Worm (Caenorhabditis elegans) whole organism, young adult: ENCODE data around the gene mmcm-1.

ENCODE experiments used
- B0261.1 ChIP-seq: sonication (generic microtip); optimal IDR thresholded peaks from 2 replicates; lab custom pipeline; 2016; ENCODE audit warnings: mild to moderate bottlenecking, missing genetic modification characterization, moderate library complexity, missing compliant biosample characterization
- die-1 ChIP-seq: sonication (generic microtip); optimal IDR thresholded peaks from 2 replicates; lab custom pipeline; 2016; ENCODE audit warnings: missing genotype, mild to moderate bottlenecking, missing genetic modification characterization, missing compliant biosample characterization
- mel-28 ChIP-seq: sonication (generic microtip); optimal IDR thresholded peaks from 2 replicates; lab custom pipeline; 2016; ENCODE audit warnings: borderline replicate concordance, mild to moderate bottlenecking, missing genetic modification characterization, missing compliant biosample characterization

DNA sequence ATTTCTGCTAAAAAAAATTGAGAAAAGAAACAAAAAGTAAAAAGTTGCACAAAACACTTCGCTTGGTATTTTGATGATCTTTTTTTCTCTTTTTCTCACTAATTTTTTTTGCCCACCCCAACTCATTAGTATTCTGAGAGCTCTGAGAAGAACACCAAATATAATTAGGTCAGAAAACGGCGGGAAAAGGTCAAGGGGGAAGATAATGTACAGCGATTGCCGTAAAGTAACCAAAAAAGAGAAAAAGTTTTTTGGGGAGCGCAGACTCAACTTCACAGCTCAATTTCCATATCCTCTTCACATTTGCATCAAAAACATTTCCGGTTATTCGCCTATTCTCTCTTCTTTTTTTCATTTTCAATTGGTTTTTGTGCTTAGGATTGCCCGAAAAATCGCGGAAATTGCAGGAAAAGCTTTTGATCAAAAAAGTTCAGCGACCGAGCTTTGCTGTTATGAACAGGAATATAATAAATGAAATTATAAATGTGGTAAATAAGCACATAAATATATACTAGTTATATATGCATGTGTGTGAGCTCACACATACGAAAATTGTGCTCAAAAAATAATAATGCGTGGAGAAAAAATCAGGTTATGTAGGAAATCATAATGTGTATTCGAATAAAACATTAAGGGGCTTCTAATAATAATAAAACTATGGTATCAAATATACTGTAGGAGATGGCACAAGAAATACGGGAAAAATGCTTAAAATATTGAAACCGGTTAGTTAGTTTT lies 4.7 kb downstream of the mmcm-1 start:
- no peak for TF ChIP-seq die-1
- TF ChIP-seq B0261.1 = no peak
- no peak for TF ChIP-seq mel-28
